ENCODE assay signal across 4 fruit fly cellular contexts in the genomic region with DNA sequence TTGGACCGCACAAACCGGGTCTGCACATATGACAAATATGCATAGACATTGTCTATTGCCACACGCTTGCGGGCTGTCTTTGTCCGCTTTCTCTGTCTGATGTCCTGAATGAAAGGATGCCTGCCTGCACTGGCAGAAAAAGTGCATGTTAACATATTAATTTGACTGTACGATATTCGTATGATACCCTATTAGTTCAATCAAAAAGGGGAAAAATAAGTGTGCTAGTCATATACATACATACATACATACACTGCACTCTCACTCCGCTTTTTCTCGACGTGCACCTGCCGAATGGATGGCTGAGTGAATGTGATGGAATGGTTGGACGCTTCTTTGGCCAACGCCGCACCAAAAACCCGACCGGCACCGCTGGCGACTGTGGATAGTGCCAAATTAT.
A peak's percentile ranks its signal among the peaks of the same experiment; 100 is the strongest.
TF ChIP-seq lines count a peak whose summit lies in the region.

No protein-coding gene starts in this region.

- TF ChIP-seq CTCF in whole organism, embryonic (GFP tag; optimal IDR thresholded peaks at IDR 0.05; lab: Kevin White, UChicago): no peak

TF ChIP-seq in whole organism, embryonic, 481 proteins besides CTCF, POLR2A, EP300 and RAD21 (continues in another document):
- TF ChIP-seq CG9797 (GFP tag; optimal IDR thresholded peaks at IDR 0.05; lab: Kevin White, UChicago) (no peak), stwl (tag; optimal IDR thresholded peaks at IDR 0.05; lab: Kevin White, UChicago) (no peak), CG7786 (GFP tag; optimal IDR thresholded peaks at IDR 0.05; lab: Kevin White, UChicago) (peak; percentile 4), nau (GFP tag; optimal IDR thresholded peaks at IDR 0.05; lab: Kevin White, UChicago) (no peak), MBD-R2 (GFP tag; IDR thresholded peaks at IDR 0.05; lab: Robert Waterston, UW) (no peak), CG5180 (GFP tag; optimal IDR thresholded peaks at IDR 0.05; lab: Kevin White, UChicago) (no peak), CG15514 (GFP tag; optimal IDR thresholded peaks at IDR 0.05; lab: Kevin White, UChicago) (no peak), Elba2 (GFP tag; optimal IDR thresholded peaks at IDR 0.05; lab: Kevin White, UChicago) (no peak), stc (GFP tag; IDR thresholded peaks at IDR 0.05; lab: Robert Waterston, UW) (no peak), hbn (GFP tag; IDR thresholded peaks at IDR 0.05; lab: Robert Waterston, UW; ENCODE audit: partially characterized antibody) (no peak), CG17612 (GFP tag; IDR thresholded peaks at IDR 0.05; lab: Robert Waterston, UW) (no peak), HLH3B (GFP tag; IDR thresholded peaks at IDR 0.05; lab: Robert Waterston, UW) (no peak), row (GFP tag; IDR thresholded peaks at IDR 0.05; lab: Robert Waterston, UW) (peak; percentile 52), br (optimal IDR thresholded peaks at IDR 0.05; lab: Kevin White, UChicago) (no peak), Opbp (GFP tag; IDR thresholded peaks at IDR 0.05; lab: Robert Waterston, UW; ENCODE audit: partially characterized antibody) (no peak), CG11085 (GFP tag; IDR thresholded peaks at IDR 0.05; lab: Robert Waterston, UW) (no peak), dati (GFP tag; IDR thresholded peaks at IDR 0.05; lab: Robert Waterston, UW) (no peak), CG3995 (GFP tag; optimal IDR thresholded peaks at IDR 0.05; lab: Kevin White, UChicago) (no peak), CG17568 (GFP tag; optimal IDR thresholded peaks at IDR 0.05; lab: Kevin White, UChicago) (no peak), Neu2 (GFP tag; optimal IDR thresholded peaks at IDR 0.05; lab: Kevin White, UChicago; ENCODE audit: borderline replicate concordance) (no peak), mirr (GFP tag; optimal IDR thresholded peaks at IDR 0.05; lab: Kevin White, UChicago) (no peak), zfh1 (GFP tag; IDR thresholded peaks at IDR 0.05; lab: Robert Waterston, UW) (peak; percentile 61; the same call in 2 of the 3 replicates)

TF ChIP-seq in whole organism, prepupa, 60 proteins besides CTCF, POLR2A, EP300 and RAD21 (continues in another document):
- TF ChIP-seq Lpt (GFP tag; optimal IDR thresholded peaks at IDR 0.05; lab: Kevin White, UChicago) (no peak), ss (GFP tag; optimal IDR thresholded peaks at IDR 0.05; lab: Kevin White, UChicago) (no peak), pdm3 (GFP tag; optimal IDR thresholded peaks at IDR 0.05; lab: Kevin White, UChicago) (no peak), Sox14 (GFP tag; optimal IDR thresholded peaks at IDR 0.05; lab: Kevin White, UChicago) (peak; percentile 1), svp (GFP tag; lab: Kevin White, UChicago) (peak; percentile 6), CG3032 (tag; optimal IDR thresholded peaks at IDR 0.05; lab: Kevin White, UChicago) (peak; percentile 7), Hr4 (GFP tag; optimal IDR thresholded peaks at IDR 0.05; lab: Kevin White, UChicago) (peak; percentile 67), dac (GFP tag; optimal IDR thresholded peaks at IDR 0.05; lab: Kevin White, UChicago) (peak; percentile 19), salr (GFP tag; optimal IDR thresholded peaks at IDR 0.05; lab: Kevin White, UChicago) (peak in 1 of 2 experiments; percentile 20), Eip78C (GFP tag; lab: Kevin White, UChicago) (peak; percentile 73), eg (GFP tag; IDR thresholded peaks at IDR 0.05; lab: Robert Waterston, UW) (peak; percentile 64; the same call in 2 of the 3 replicates), Met (GFP tag; optimal IDR thresholded peaks at IDR 0.05; lab: Kevin White, UChicago) (peak; percentile 20), acj6 (GFP tag; optimal IDR thresholded peaks at IDR 0.05; lab: Kevin White, UChicago) (peak; percentile 14), CG10631 (GFP tag; optimal IDR thresholded peaks at IDR 0.05; lab: Kevin White, UChicago) (peak; percentile 25), CG32006 (GFP tag; optimal IDR thresholded peaks at IDR 0.05; lab: Kevin White, UChicago) (peak; percentile 71), CG6163 (GFP tag; IDR thresholded peaks at IDR 0.05; lab: Robert Waterston, UW) (peak; percentile 53; the same call in 1 of the 3 replicates), Ets96B (tag; optimal IDR thresholded peaks at IDR 0.05; lab: Kevin White, UChicago) (peak; percentile 16), CG4318 (GFP tag; optimal IDR thresholded peaks at IDR 0.05; lab: Kevin White, UChicago) (peak; percentile 43), Hr39 (GFP tag; optimal IDR thresholded peaks at IDR 0.05; lab: Kevin White, UChicago) (peak; percentile 14), CG9139 (GFP tag; optimal IDR thresholded peaks at IDR 0.05; lab: Kevin White, UChicago) (no peak), CG8119 (GFP tag; IDR thresholded peaks at IDR 0.05; lab: Robert Waterston, UW) (peak; percentile 46; the same call in 1 of the 3 replicates), CG31627 (GFP tag; optimal IDR thresholded peaks at IDR 0.05; lab: Kevin White, UChicago) (peak; percentile 6)

TF ChIP-seq in whole organism, pupa, 21 proteins besides CTCF, POLR2A, EP300 and RAD21:
- TF ChIP-seq CG8301 (tag; optimal IDR thresholded peaks at IDR 0.05; lab: Kevin White, UChicago) (peak; percentile 64), CG12605 (GFP tag; IDR thresholded peaks at IDR 0.05; lab: Robert Waterston, UW) (0 out of 2 replicates have a peak, but pooled peaks have one; percentile 20), CG15710 (tag; optimal IDR thresholded peaks at IDR 0.05; lab: Kevin White, UChicago) (peak; percentile 11), CG14655 (GFP tag; optimal IDR thresholded peaks at IDR 0.05; lab: Kevin White, UChicago) (peak; percentile 38), fd96Ca (GFP tag; IDR thresholded peaks at IDR 0.05; lab: Robert Waterston, UW) (peak; percentile 35; the same call in 1 of the 3 replicates), CG10348 (GFP tag; IDR thresholded peaks at IDR 0.05; lab: Robert Waterston, UW) (no peak), EcR (GFP tag; optimal IDR thresholded peaks at IDR 0.05; lab: Kevin White, UChicago) (no peak), Pif1B (GFP tag; optimal IDR thresholded peaks at IDR 0.05; lab: Kevin White, UChicago) (no peak), CG9948 (tag; optimal IDR thresholded peaks at IDR 0.05; lab: Kevin White, UChicago) (peak; percentile 19), CG13204 (GFP tag; optimal IDR thresholded peaks at IDR 0.05; lab: Kevin White, UChicago) (no peak), CG8159 (tag; optimal IDR thresholded peaks at IDR 0.05; lab: Kevin White, UChicago) (peak; percentile 24), rn (GFP tag; IDR thresholded peaks at IDR 0.05; lab: Robert Waterston, UW) (no peak), D1 (tag; optimal IDR thresholded peaks at IDR 0.05; lab: Kevin White, UChicago) (no peak), Snoo (tag; optimal IDR thresholded peaks at IDR 0.05; lab: Kevin White, UChicago) (no peak), Ets98B (GFP tag; IDR thresholded peaks at IDR 0.05; lab: Robert Waterston, UW) (peak; percentile 56), CG34367 (tag; optimal IDR thresholded peaks at IDR 0.05; lab: Kevin White, UChicago) (no peak), CG32121 (GFP tag; IDR thresholded peaks at IDR 0.05; lab: Robert Waterston, UW) (0 out of 2 replicates have a peak, but pooled peaks have one; percentile 30), CG4496 (GFP tag; IDR thresholded peaks at IDR 0.05; lab: Robert Waterston, UW) (peak; percentile 51; the same call in 2 of the 3 replicates), gl (tag; optimal IDR thresholded peaks at IDR 0.05; lab: Kevin White, UChicago) (no peak), Pif1A (GFP tag; optimal IDR thresholded peaks at IDR 0.05; lab: Kevin White, UChicago) (peak; percentile 7), CG17806 (tag; optimal IDR thresholded peaks at IDR 0.05; lab: Kevin White, UChicago) (peak; percentile 11)

TF ChIP-seq in whole organism, wandering third instar larva, 38 proteins besides CTCF, POLR2A, EP300 and RAD21:
- TF ChIP-seq dmrt93B (GFP tag; optimal IDR thresholded peaks at IDR 0.05; lab: Kevin White, UChicago): no peak
- TF ChIP-seq foxo (GFP tag; optimal IDR thresholded peaks at IDR 0.05; lab: Kevin White, UChicago): peak in 1 of 2 experiments; percentile 14
- peak; percentile 4 for TF ChIP-seq h (GFP tag; optimal IDR thresholded peaks at IDR 0.05; lab: Kevin White, UChicago)
- no peak for TF ChIP-seq tai (GFP tag; optimal IDR thresholded peaks at IDR 0.05; lab: Kevin White, UChicago)
- peak; percentile 3 for TF ChIP-seq HLH106 (tag; optimal IDR thresholded peaks at IDR 0.05; lab: Kevin White, UChicago)
- no peak for TF ChIP-seq Jra (GFP tag; optimal IDR thresholded peaks at IDR 0.05; lab: Kevin White, UChicago)
TF ChIP-seq in whole organism, wandering third instar larva: peak in this region for 3.
